Fruit fly (Drosophila melanogaster) whole organism, embryonic: ENCODE data around the gene Cap-D3.

ENCODE experiments used
- Ada2b ChIP-seq: fragments of 200-800 bp; sonication (Bioruptor generic); IDR thresholded peaks from 2 replicates; pipeline ENCODE4 v1.3.6; 2022; ENCODE audit warnings: missing biosample characterization, missing genetic modification characterization
- Atf3 ChIP-seq: fragments of 200-800 bp; sonication (Bioruptor generic); optimal IDR thresholded peaks from 3 replicates; lab custom pipeline; 2016; ENCODE audit warnings: missing biosample characterization, missing genetic modification characterization
- Awh ChIP-seq: fragments of 200-800 bp; sonication (Bioruptor generic); IDR thresholded peaks from 2 replicates; pipeline ENCODE4, ENCODE4 v1.3.6; 2022; ENCODE audit warnings: missing biosample characterization, missing genetic modification characterization
- CG1024 ChIP-seq: fragments of 200-800 bp; sonication (Bioruptor generic); IDR thresholded peaks from 2 replicates; pipeline ENCODE4 v1.3.6; 2022; ENCODE audit warnings: missing biosample characterization, missing genetic modification characterization
- CG10431 ChIP-seq: fragments of 200-800 bp; sonication (Bioruptor generic); optimal IDR thresholded peaks from 3 replicates; lab custom pipeline; 2018; ENCODE audit warnings: missing biosample characterization, mild to moderate bottlenecking, missing genetic modification characterization
- CG11247 ChIP-seq: fragments of 200-800 bp; sonication (Bioruptor generic); IDR thresholded peaks from 2 replicates; pipeline ENCODE4 v1.3.6; 2022; ENCODE audit warnings: missing biosample characterization, missing genetic modification characterization
- CG12071 ChIP-seq: fragments of 200-800 bp; sonication (Bioruptor generic); optimal IDR thresholded peaks from 3 replicates; lab custom pipeline; 2018; ENCODE audit warnings: missing biosample characterization, mild to moderate bottlenecking, missing genetic modification characterization
- CG12942 ChIP-seq: fragments of 200-800 bp; sonication (Bioruptor generic); optimal IDR thresholded peaks from 3 replicates; lab custom pipeline; 2016; ENCODE audit warnings: missing biosample characterization, missing genetic modification characterization
- CG13296 ChIP-seq: fragments of 200-800 bp; sonication (Bioruptor generic); optimal IDR thresholded peaks from 3 replicates; lab custom pipeline; 2018; ENCODE audit warnings: missing biosample characterization, mild to moderate bottlenecking, missing genetic modification characterization
- CG14860 ChIP-seq: fragments of 200-800 bp; sonication (Bioruptor generic); IDR thresholded peaks from 3 replicates; pipeline ENCODE4 v1.3.6; 2022; ENCODE audit warnings: missing biosample characterization, missing genetic modification characterization; ENCODE audit not compliant: partially characterized antibody
- CG15514 ChIP-seq: fragments of 200-800 bp; sonication (Bioruptor generic); optimal IDR thresholded peaks from 3 replicates; lab custom pipeline; 2017; ENCODE audit warnings: missing biosample characterization, missing genetic modification characterization, mild to moderate bottlenecking, moderate library complexity, missing genetic modification reagents
- CG15601 ChIP-seq: fragments of 200-800 bp; sonication (Bioruptor generic); optimal IDR thresholded peaks from 3 replicates; lab custom pipeline; 2019; ENCODE audit warnings: missing biosample characterization, mild to moderate bottlenecking, missing genetic modification characterization, moderate library complexity
- CG17359 ChIP-seq: fragments of 200-800 bp; sonication (Bioruptor generic); optimal IDR thresholded peaks from 3 replicates; lab custom pipeline; 2018; ENCODE audit warnings: missing biosample characterization, mild to moderate bottlenecking, missing genetic modification characterization, moderate library complexity
- CG17612 ChIP-seq: fragments of 200-800 bp; sonication (Bioruptor generic); IDR thresholded peaks from 2 replicates; pipeline ENCODE4 v1.3.6; 2022; ENCODE audit warnings: missing biosample characterization, missing genetic modification characterization
- CG18619 ChIP-seq: fragments of 200-800 bp; sonication (Bioruptor generic); optimal IDR thresholded peaks from 3 replicates; lab custom pipeline; 2017; ENCODE audit warnings: missing biosample characterization, mild to moderate bottlenecking, missing genetic modification characterization
- CG2875 ChIP-seq: fragments of 200-800 bp; sonication (Bioruptor generic); optimal IDR thresholded peaks from 2 replicates; lab custom pipeline; 2017; ENCODE audit warnings: missing biosample characterization, mild to moderate bottlenecking, missing genetic modification characterization, missing genetic modification reagents
- CG32772 ChIP-seq: fragments of 200-800 bp; sonication (Bioruptor generic); IDR thresholded peaks from 2 replicates; pipeline ENCODE4 v1.3.6; 2022; ENCODE audit warnings: missing biosample characterization, missing genetic modification characterization
- CG43689 ChIP-seq: fragments of 200-800 bp; sonication (Bioruptor generic); IDR thresholded peaks from 2 replicates; pipeline ENCODE4 v1.3.6; 2022; ENCODE audit warnings: missing biosample characterization, missing genetic modification characterization
- CG4854 ChIP-seq: fragments of 200-800 bp; sonication (Bioruptor generic); optimal IDR thresholded peaks from 2 replicates; lab custom pipeline; 2016; ENCODE audit warnings: missing biosample characterization, missing genetic modification characterization, inconsistent platforms
- CG6272 ChIP-seq: fragments of 200-800 bp; sonication (Bioruptor generic); IDR thresholded peaks from 2 replicates; pipeline ENCODE4 v1.3.6; 2022; ENCODE audit warnings: missing biosample characterization, missing genetic modification characterization
- CG7745 ChIP-seq: fragments of 200-800 bp; sonication (Bioruptor generic); optimal IDR thresholded peaks from 2 replicates; lab custom pipeline; 2018; ENCODE audit warnings: missing biosample characterization, mild to moderate bottlenecking, missing genetic modification characterization, moderate library complexity
- CG7963 ChIP-seq: fragments of 200-800 bp; sonication (Bioruptor generic); IDR thresholded peaks from 3 replicates; pipeline ENCODE4 v1.3.6; 2022; ENCODE audit warnings: missing biosample characterization, missing genetic modification characterization; ENCODE audit not compliant: partially characterized antibody
- CG8290 ChIP-seq, 3 experiments: fragments of 200-800 bp; sonication (Bioruptor generic); optimal IDR thresholded peaks; 2 replicates each; lab custom pipeline; 2016 to 2019; ENCODE audit warnings: missing biosample characterization in 3 of 3, missing genetic modification characterization in 3 of 3, mild to moderate bottlenecking in 2 of 3, moderate library complexity in 1 of 3
- CG8924 ChIP-seq: fragments of 200-800 bp; optimal IDR thresholded peaks from 3 replicates; lab custom pipeline; 2019; ENCODE audit warnings: missing biosample characterization, mild to moderate bottlenecking, missing genetic modification characterization, moderate library complexity
- CG9932 ChIP-seq: fragments of 200-800 bp; sonication (Bioruptor generic); IDR thresholded peaks from 2 replicates; pipeline ENCODE4 v1.3.6; 2022; ENCODE audit warnings: missing biosample characterization, missing genetic modification characterization
- Chrac-16 ChIP-seq: fragments of 200-800 bp; sonication (Bioruptor generic); optimal IDR thresholded peaks from 3 replicates; lab custom pipeline; 2016; ENCODE audit warnings: missing biosample characterization, missing genetic modification characterization
- CkIIα-i1 ChIP-seq: fragments of 200-800 bp; sonication (Bioruptor generic); IDR thresholded peaks from 2 replicates; pipeline ENCODE4 v1.3.6; 2022; ENCODE audit warnings: missing biosample characterization, missing genetic modification characterization
- D ChIP-seq, 2 experiments: fragments of 200-800 bp in 1 of 2; fragments of >200 bp in 1 of 2; sonication (Bioruptor generic) in 1 of 2; optimal IDR thresholded peaks; 2 replicates in 1 of 2; 3 replicates in 1 of 2; lab custom pipeline; 2017; ENCODE audit warnings: mild to moderate bottlenecking in 1 of 2, missing biosample characterization in 1 of 2, missing genetic modification characterization in 1 of 2, missing genetic modification reagents in 1 of 2
- Dad ChIP-seq: fragments of 200-800 bp; sonication (Bioruptor generic); optimal IDR thresholded peaks from 3 replicates; lab custom pipeline; 2016; ENCODE audit warnings: missing biosample characterization, missing genetic modification characterization
- Fer3 ChIP-seq: fragments of 200-800 bp; sonication (Bioruptor generic); optimal IDR thresholded peaks from 2 replicates; lab custom pipeline; 2018; ENCODE audit warnings: missing biosample characterization, mild to moderate bottlenecking, missing genetic modification characterization, moderate library complexity
- HLHmδ ChIP-seq: fragments of 200-800 bp; sonication (Bioruptor generic); optimal IDR thresholded peaks from 2 replicates; lab custom pipeline; 2018; ENCODE audit warnings: missing biosample characterization, mild to moderate bottlenecking, missing genetic modification characterization, moderate library complexity
- NC2α ChIP-seq: fragments of 200-800 bp; sonication (Bioruptor generic); optimal IDR thresholded peaks from 2 replicates; lab custom pipeline; 2016; ENCODE audit warnings: missing biosample characterization, missing genetic modification characterization
- NFAT ChIP-seq: fragments of 200-800 bp; sonication (Bioruptor generic); IDR thresholded peaks from 2 replicates; pipeline ENCODE4 v1.3.6; 2022; ENCODE audit warnings: missing biosample characterization, missing genetic modification characterization
- TFAM ChIP-seq: fragments of 200-800 bp; sonication (Bioruptor generic); optimal IDR thresholded peaks from 2 replicates; lab custom pipeline; 2017; ENCODE audit warnings: missing biosample characterization, missing genetic modification characterization, inconsistent platforms
- ab ChIP-seq: fragments of 200-800 bp; sonication (Bioruptor generic); optimal IDR thresholded peaks from 2 replicates; lab custom pipeline; 2016; ENCODE audit warnings: missing biosample characterization, missing genetic modification characterization
- abd-A ChIP-seq: fragments of 200-800 bp; sonication (Bioruptor generic); optimal IDR thresholded peaks from 3 replicates; lab custom pipeline; 2019; ENCODE audit warnings: missing biosample characterization, mild to moderate bottlenecking, missing genetic modification characterization, moderate library complexity
- crol ChIP-seq: fragments of 200-800 bp; sonication (Bioruptor generic); IDR thresholded peaks from 2 replicates; pipeline ENCODE4 v1.3.6; 2022; ENCODE audit warnings: missing biosample characterization, missing genetic modification characterization
- gem ChIP-seq: fragments of 200-800 bp; sonication (Bioruptor generic); optimal IDR thresholded peaks from 2 replicates; lab custom pipeline; 2019; ENCODE audit warnings: missing biosample characterization, mild to moderate bottlenecking, missing genetic modification characterization, moderate library complexity
- grn ChIP-seq: fragments of 200-800 bp; sonication (Bioruptor generic); optimal IDR thresholded peaks from 3 replicates; lab custom pipeline; 2017; ENCODE audit warnings: missing biosample characterization, missing genetic modification characterization
- jigr1 ChIP-seq: fragments of 200-800 bp; sonication (Bioruptor generic); IDR thresholded peaks from 3 replicates; pipeline ENCODE4 v1.3.6; 2022; ENCODE audit warnings: missing biosample characterization, missing genetic modification characterization
- klu ChIP-seq: fragments of 200-800 bp; sonication (Bioruptor generic); IDR thresholded peaks from 2 replicates; pipeline ENCODE4 v1.3.6; 2022; ENCODE audit warnings: missing biosample characterization, missing genetic modification characterization
- kni ChIP-seq: fragments of 200-800 bp; sonication (Bioruptor generic); optimal IDR thresholded peaks from 3 replicates; lab custom pipeline; 2017; ENCODE audit warnings: mild to moderate bottlenecking, missing biosample characterization, missing genetic modification reagents, missing genetic modification characterization
- knrl ChIP-seq: fragments of 200-800 bp; sonication (Bioruptor generic); IDR thresholded peaks from 3 replicates; pipeline ENCODE4 v1.3.6; 2022; ENCODE audit warnings: missing biosample characterization, missing genetic modification characterization; ENCODE audit not compliant: partially characterized antibody
- lilli ChIP-seq: fragments of 200-800 bp; sonication (Bioruptor generic); optimal IDR thresholded peaks from 3 replicates; lab custom pipeline; 2016; ENCODE audit warnings: missing biosample characterization, missing genetic modification characterization
- pfk ChIP-seq: fragments of 200-800 bp; sonication (Bioruptor generic); optimal IDR thresholded peaks from 2 replicates; lab custom pipeline; 2018; ENCODE audit warnings: missing biosample characterization, mild to moderate bottlenecking, missing genetic modification characterization, moderate library complexity
- pros ChIP-seq: fragments of 200-800 bp; sonication (Bioruptor generic); optimal IDR thresholded peaks from 3 replicates; lab custom pipeline; 2019; ENCODE audit warnings: missing biosample characterization, mild to moderate bottlenecking, missing genetic modification characterization, moderate library complexity
- ro ChIP-seq: fragments of 200-800 bp; sonication (Bioruptor generic); IDR thresholded peaks from 2 replicates; pipeline ENCODE4 v1.3.6; 2022; ENCODE audit warnings: missing biosample characterization, missing genetic modification characterization
- sens-2 ChIP-seq: fragments of 200-800 bp; sonication (Bioruptor generic); IDR thresholded peaks from 2 replicates; pipeline ENCODE4 v1.3.6; 2022; ENCODE audit warnings: missing biosample characterization, missing genetic modification characterization

Gene Cap-D3

dm6 chr2L:5496468-5497093 lies 29.1 kb upstream of the Cap-D3 start (continued):
- TF ChIP-seq NFAT (GFP tag; lab: Robert Waterston, UW) (peak; percentile 35; the same call in 1 of the 2 replicates), klu (GFP tag; lab: Robert Waterston, UW) (0 out of 2 replicates have a peak, but pooled peaks have one; percentile 33), CG43689 (GFP tag; lab: Robert Waterston, UW) (no peak), sens-2 (GFP tag; lab: Robert Waterston, UW) (no peak), CG18619 (GFP tag; lab: Kevin White, UChicago) (peak; percentile 15), ab (no peak), CG15601 (tag; lab: Kevin White, UChicago) (peak; percentile 72), TFAM (GFP tag; lab: Kevin White, UChicago) (no peak), grn (no peak), kni (GFP tag; lab: Kevin White, UChicago) (no peak), knrl (no peak), ro (GFP tag; lab: Robert Waterston, UW) (0 out of 2 replicates have a peak, but pooled peaks have one; percentile 26), CG9932 (peak; percentile 61), Chrac-16 (peak; percentile 39), CG14860 (GFP tag; lab: Robert Waterston, UW) (no peak), CG11247 (peak; percentile 35; the same call in 1 of the 2 replicates), CG1024 (GFP tag; lab: Robert Waterston, UW) (no peak), HLHmδ (GFP tag; lab: Kevin White, UChicago) (no peak), CG15514 (no peak), CG12071 (peak; percentile 23), Atf3 (GFP tag; lab: Kevin White, UChicago) (no peak), CG32772 (GFP tag; lab: Robert Waterston, UW) (peak; percentile 57; the same call in 1 of the 2 replicates), pfk (no peak), CG17612 (GFP tag; lab: Robert Waterston, UW) (no peak), Dad (GFP tag; lab: Kevin White, UChicago) (peak; percentile 61), CG17359 (tag; lab: Kevin White, UChicago) (peak; percentile 61), CG7745 (tag; lab: Kevin White, UChicago) (peak; percentile 6), Fer3 (tag; lab: Kevin White, UChicago) (peak; percentile 51), CG8924 (tag; lab: Kevin White, UChicago) (peak; percentile 66), CG8290 (GFP tag; optimal IDR thresholded peaks at IDR 0.05; lab: Kevin White, UChicago) (peak; percentile 57), CG8290 (tag; optimal IDR thresholded peaks at IDR 0.05; lab: Kevin White, UChicago) (peak in 1 of 2 experiments; percentile 27), NC2α (GFP tag; lab: Kevin White, UChicago) (no peak), abd-A (tag; lab: Kevin White, UChicago) (peak; percentile 39), crol (GFP tag; lab: Robert Waterston, UW) (no peak), jigr1 (0 out of 3 replicates have a peak, but pooled peaks have one; percentile 40), CkIIα-i1 (GFP tag; lab: Robert Waterston, UW) (no peak), pros (GFP tag; lab: Kevin White, UChicago) (no peak), CG13296 (peak; percentile 41), CG7963 (GFP tag; lab: Robert Waterston, UW) (no peak), lilli (GFP tag; lab: Kevin White, UChicago) (peak; percentile 55), CG2875 (GFP tag; lab: Kevin White, UChicago) (peak; percentile 61), Ada2b (GFP tag; lab: Robert Waterston, UW) (peak; percentile 66), gem (peak; percentile 80), CG12942 (peak; percentile 21), CG10431 (GFP tag; lab: Kevin White, UChicago) (peak; percentile 36), Awh (GFP tag; lab: Robert Waterston, UW) (peak; percentile 56; the same call in 1 of the 2 replicates), D (optimal IDR thresholded peaks at IDR 0.05; lab: Kevin White, UChicago) (no peak), D (GFP tag; optimal IDR thresholded peaks at IDR 0.05; lab: Kevin White, UChicago) (peak; percentile 60), CG6272 (GFP tag; lab: Robert Waterston, UW) (peak; percentile 39; the same call in 1 of the 2 replicates), CG4854 (GFP tag; lab: Kevin White, UChicago) (no peak)
